Fruit fly (Drosophila melanogaster) ovary, adult (tissue): ENCODE measurements around the gene CG13699.

Source experiments
- CG17801 ChIP-seq: fragments of 200-800 bp; optimal IDR thresholded peaks from 2 replicates; lab custom pipeline; 2019; ENCODE audit warnings: missing biosample characterization, mild to moderate bottlenecking, missing genetic modification characterization, moderate library complexity; ENCODE audit not compliant: partially characterized antibody

Gene CG13699

DNA sequence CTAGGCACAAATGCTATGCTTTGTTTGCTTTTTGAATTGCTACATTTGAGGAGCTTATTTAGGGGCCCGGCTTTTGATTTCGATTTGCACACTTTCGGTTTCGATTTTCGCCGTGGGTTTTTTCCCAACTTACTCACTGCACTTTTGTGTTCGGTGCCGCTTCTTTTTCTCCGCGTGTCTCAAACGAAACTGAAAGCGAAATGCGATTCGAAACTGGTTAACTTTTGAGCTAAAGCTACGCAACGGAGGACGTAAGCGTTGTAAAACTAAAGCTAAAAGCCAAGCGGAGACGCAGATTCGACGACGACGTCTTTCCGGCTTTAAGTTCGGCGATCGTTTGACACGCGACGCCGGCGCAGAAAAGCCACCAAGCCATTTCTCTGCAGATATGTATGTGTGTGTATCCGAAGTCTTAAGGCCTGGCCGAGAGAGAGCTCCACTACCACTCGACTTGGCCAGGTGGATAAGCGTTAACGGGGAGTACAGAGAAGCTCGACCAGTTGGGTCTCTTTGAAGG is at the start of gene CG13699:
CG13699 (minus strand) TSS at position 349 of the 517 bp plus-strand sequence.
- no peak for TF ChIP-seq CG17801 (GFP tag; lab: Kevin White, UChicago)

DNA sequence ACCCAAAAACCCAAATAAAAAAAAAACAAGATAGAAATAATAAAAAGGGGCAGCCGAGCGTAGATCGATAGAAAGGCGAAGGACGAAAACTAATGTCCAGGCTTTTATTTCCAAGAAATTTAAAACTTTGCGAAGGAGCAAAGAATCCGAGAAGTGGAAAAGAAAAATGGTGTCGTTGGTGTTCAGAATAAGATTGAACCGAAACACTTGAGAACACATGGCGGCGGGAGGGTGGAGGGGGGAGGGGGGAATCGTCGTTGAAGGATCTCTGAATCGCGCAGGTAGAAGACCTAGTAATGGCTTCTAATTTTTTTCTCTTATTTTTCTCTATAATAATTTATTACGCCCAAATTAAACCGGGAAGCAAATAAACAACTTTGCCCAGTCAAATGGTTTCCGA is 43.2 kb upstream of the CG13699 start:
- TF ChIP-seq CG17801 (GFP tag; lab: Kevin White, UChicago), result no peak

DNA sequence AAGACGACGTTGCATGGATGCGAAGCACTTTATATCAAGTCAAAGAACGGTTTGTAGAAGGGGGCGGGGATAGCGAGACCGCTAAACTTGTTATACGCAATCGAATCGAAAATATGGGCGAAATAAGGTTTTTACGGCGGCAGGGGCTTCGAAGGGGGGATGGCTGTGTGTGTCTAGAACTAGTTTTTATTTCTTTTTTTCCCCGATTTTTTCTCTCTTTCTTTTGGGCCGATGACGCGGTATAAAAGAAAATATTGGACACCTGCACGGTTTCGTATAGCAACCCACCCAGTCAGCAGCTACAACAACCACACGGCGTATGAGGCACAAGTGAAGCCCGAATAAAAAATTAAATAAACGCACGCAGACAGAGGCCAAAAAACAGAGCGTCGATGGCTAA is 42.0 kb upstream of the CG13699 start:
- no peak for TF ChIP-seq CG17801 (GFP tag; lab: Kevin White, UChicago)

DNA sequence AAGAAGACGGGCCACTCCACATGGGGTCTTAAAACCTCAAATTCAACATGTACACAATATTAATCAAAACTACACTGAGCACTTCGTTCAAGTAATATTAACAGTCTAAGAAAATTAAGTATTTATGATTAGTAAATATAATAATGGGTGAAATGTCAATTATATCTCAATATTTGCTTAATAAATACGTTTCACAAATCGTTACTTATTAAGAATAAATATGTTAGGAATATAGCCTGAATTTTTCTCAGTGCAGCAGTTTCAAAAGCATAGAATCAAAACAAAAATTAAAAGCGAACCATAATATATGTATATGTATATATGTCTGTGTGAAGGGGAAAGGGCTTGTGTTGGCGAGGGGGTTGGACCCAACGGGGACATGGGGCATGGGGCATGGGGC is 41.6 kb upstream of the CG13699 start:
- TF ChIP-seq CG17801 (GFP tag; lab: Kevin White, UChicago), result no peak

DNA sequence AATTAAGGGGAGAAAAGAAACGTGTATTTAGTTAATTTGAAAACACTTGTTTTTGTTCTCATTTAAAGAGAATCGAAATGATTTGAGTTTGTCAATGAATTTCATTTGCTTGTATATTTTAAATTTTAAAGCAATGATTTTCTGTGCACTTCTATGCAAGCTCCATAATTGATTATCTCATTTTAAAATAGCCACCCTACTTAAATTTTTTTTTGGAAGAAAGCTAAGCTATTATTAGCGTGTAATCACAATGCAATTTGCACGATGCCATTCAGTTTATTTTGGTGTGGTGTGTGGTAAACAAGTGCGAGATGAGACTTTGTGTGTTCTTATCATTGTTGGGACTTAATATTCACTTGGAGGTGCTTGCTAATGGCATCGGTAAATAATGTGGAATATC is 38.9 kb upstream of the CG13699 start, which contains the start of gene CG7320:
CG7320 (plus strand) TSS at position 301 of the 400 bp plus-strand sequence.
- no peak for TF ChIP-seq CG17801 (GFP tag; lab: Kevin White, UChicago)

DNA sequence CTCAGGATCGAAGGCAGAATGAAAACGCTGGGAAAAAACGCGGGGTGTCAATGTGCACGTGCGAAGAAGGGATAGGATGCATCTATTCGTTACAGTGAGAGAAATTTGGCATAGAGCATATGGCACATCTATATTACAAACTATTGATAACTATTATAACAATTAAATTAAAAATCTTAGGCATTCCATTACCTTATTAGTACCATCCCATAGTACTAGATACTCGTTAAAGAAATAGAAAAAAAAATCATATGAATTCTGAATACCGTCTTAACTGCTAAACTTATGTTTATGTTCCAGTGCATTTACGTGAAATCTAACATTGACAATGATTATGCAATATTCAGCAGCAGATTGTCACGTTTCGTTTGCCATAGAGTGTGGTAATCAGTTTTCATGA is 37.8 kb upstream of the CG13699 start:
- TF ChIP-seq CG17801 (GFP tag; lab: Kevin White, UChicago), result no peak

DNA sequence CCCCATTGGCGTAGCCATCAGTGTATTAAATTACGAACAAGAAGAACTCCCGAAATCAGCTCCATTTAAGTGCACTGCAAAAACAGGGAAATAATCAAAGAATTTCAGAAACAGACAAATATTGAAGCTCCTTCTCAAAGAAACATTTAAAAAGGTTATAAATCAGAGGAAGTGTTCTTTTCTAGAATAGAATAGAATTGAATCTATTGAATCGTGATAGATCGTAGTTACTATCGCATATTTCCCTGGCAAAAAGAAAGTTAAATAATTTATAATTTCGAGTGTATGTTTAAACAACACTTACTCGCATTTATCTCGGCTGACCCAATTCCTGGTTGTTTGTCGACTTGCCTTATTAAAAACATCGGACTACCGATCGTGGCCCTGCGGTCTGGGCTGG is 36.4 kb upstream of the CG13699 start:
- TF ChIP-seq CG17801 (GFP tag; lab: Kevin White, UChicago), result no peak

DNA sequence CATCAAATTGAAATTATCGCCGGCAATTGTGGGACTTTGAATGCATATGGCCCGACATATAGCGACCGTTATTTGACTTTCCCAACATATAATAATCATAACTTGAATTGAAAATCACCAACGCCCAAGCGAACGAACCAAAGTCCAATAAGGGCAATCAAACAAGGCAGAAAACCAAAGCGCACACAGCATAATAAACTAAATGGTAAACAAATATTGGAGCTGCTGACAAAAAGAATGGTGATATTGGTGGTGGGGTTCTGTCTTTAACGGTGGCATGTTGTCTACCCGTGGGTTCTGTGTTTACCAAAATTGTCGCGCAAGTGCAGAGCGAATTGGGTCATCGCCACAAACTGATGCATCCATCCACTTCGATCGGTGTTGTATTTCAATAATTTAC is 35.8 kb upstream of the CG13699 start:
- no peak for TF ChIP-seq CG17801 (GFP tag; lab: Kevin White, UChicago)

DNA sequence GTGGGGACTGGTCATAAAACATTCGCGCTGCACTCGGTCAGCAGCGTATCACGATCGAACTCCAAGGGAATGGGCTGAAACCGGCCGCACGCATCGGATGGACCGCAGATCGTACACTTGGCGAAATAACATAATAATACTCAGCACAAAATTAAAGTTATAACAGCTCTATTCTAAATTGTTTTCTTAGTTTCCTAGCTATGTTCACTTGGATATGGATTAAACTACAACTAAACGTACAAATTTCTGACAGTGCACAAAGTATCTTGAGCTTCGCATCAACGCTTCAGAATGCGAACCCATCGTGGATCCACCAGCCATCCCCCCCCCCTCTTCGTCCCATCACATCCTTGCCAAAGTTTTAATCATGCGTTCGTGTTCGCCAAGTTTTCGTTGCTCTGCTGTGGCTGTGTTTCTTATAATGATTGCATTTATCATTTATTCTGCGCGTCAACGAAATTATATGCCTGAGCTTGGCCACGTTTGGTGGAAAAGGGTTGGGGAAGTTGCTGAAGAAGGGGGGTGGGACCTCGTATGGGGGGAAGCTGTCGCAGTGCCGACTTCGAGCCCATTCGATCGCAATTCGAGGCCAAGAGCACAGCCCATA is 32.8 kb upstream of the CG13699 start:
- no peak for TF ChIP-seq CG17801 (GFP tag; lab: Kevin White, UChicago)

DNA sequence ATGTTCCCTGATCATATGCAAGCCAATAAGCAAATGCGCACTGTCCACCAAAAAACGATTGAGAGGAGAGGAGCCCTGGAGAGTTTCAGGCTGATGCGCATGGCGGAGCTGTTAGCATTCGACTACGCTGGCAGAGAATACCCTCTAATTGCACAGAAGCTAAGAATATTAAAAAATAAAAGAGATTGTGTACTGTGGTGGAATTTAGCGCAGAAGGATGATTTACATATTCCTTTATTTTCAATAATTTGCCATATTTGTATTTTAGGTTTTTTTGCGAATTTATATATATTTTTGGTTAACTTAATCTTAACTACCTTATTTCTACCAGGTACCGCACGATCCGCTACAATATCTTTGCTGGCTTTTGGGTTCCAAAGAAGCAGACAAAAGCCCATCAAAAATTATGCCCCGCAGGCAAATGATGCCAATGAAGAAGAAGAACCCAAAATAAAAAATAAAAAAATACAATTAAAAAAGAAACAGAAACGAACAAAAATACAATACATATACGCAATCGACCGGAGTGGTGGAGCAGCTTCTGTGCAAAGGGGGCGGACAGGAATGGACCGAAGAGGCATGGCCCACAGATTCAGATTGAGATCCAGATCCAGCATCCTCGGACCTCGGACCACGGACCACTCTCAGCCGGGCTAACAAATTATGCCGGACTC is 32.1 kb upstream of the CG13699 start:
- peak; percentile 26 for TF ChIP-seq CG17801 (GFP tag; lab: Kevin White, UChicago)

DNA sequence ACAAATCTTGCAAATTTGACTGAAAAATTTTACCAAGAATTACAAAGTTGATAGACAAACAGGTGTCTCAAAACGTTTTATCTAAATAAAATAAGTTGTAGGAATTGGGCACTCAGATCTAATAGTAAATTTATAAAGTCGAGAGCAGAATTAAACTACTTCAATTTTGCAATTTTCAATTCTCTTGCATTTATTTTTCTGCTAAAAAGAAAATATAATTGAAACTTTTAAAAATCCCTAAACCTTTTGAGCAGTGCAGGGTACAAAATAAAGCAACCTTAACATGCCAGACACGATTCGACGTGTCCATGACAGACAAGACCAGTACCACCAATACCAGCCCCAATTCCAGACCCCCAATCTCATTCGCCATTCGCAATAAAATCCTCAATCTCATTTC is 31.3 kb upstream of the CG13699 start:
- TF ChIP-seq CG17801 (GFP tag; lab: Kevin White, UChicago), result no peak

DNA sequence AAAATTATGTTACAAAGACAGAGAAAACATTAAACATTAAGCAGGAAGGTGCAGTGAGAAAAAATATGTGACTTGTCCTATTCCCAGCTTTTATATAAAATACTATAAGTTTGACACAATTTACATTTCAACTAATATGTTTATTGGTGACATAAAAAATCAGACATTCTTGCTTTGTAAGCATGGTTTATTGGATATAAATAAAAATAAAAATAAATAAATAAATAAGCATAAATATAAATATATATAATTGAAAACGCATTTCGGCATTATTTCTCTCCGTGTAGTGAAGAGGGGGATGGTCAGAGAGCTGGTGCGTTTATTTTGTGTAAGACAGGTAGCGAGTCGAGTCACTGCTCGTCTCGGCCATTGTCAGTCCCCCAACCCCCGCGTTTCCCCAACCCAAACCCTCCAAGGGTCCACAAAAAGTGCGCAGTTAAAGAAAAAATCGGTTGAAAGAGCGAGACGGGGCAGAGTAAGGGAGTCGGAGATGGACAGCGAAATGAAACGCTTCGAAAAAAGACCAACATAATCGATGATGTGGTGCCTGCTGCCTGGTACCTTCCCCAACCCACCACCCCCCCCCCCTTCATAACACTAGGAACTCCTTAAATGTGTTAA is 30.6 kb upstream of the CG13699 start:
- peak; percentile 54 for TF ChIP-seq CG17801 (GFP tag; lab: Kevin White, UChicago)

DNA sequence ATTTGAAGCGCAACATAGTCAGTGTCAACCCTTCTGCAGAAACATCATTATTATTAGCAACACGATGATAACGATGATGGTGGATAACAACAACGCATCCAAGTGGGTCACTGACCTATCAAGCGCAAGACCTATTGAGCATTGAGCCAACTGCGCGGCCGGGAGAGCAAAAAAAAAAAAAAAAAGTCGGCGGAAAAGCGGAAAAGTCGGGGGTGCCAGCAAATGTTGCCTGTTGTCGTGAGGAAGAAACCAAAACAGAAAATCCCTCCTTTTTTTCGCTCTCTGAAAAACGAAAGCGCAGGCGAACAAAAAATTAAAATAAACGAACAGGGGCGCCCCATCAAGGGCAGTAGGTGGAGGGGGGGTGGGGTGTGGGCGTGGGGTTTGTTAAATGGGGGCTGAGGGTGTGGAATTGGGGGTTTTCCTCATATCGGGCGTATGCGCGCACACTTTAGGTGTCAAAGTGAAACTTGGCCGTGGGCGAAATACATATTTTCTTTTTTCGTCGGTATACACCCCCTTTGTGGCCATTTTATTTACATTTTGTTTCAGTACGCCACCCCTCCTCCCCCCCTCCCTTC is 29.3 kb upstream of the CG13699 start:
- no peak for TF ChIP-seq CG17801 (GFP tag; lab: Kevin White, UChicago)

DNA sequence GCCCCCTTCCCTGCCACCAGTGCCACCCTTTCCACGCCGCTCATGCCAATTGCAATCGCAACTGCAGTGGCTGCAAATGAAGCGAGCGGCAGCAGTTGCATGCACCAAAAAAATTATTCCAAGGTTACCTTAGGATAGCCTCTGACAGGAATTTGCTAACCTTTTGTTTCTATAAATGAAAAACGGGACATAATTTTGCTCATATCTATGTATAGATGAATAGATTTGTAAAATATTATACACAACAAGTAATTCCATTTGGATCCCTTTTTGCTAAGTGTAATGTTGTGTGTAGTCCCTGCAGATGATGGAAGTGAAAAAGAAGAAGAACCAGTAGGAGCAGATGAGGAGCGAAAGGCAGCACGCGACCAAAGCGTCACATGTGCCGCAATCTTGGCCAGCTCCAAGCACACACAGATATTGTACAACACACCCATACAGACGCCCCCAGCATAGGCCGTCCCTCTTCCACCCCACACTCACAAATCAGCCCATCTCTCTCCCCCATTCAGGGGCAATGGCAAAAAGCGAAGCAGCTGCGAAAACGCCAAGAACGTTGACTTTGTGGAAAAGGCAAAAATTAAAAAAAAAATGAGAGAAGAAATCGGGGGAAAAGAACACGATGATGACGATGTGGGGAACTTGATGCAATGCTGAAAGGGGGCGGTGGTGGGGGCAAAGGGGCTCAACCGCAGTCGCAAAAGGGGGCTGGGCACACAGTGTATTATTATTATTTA is 28.3 kb upstream of the CG13699 start:
- TF ChIP-seq CG17801 (GFP tag; lab: Kevin White, UChicago), result no peak
